Worm (Caenorhabditis elegans): ENCODE results near the gene slcf-1.

slcf-1 gene

ce11 chrX:10542313-10543048 lies 13.4 kb downstream of the slcf-1 start, which contains the start of the genes F59F5.3 and F59F5.4:
Gene F59F5.3, minus strand, starts transcription at chrX:10542413.
Gene F59F5.4, plus strand, starts transcription at chrX:10542998.
- TF ChIP-seq fos-1 (tag; optimal IDR thresholded peaks at IDR 0.05) (peak; percentile 24), ztf-11 (tag; optimal IDR thresholded peaks at IDR 0.05) (no peak)

ce11 chrX:10545716-10546115 lies 16.6 kb downstream of the slcf-1 start, which contains the start of gene F59F5.5:
Gene F59F5.5, plus strand, starts transcription at chrX:10546016.
- no peak for TF ChIP-seq unc-62 (GFP tag; optimal IDR thresholded peaks at IDR 0.05)
- no peak for TF ChIP-seq nhr-129 (tag; optimal IDR thresholded peaks at IDR 0.05)
- TF ChIP-seq ztf-11 (tag; optimal IDR thresholded peaks at IDR 0.05), result no peak
- TF ChIP-seq blmp-1 (tag; optimal IDR thresholded peaks at IDR 0.05; ENCODE audit: insufficient read depth), result no peak
- no peak for TF ChIP-seq lin-11 (tag; optimal IDR thresholded peaks at IDR 0.05)
- no peak for TF ChIP-seq nhr-77 (tag; optimal IDR thresholded peaks at IDR 0.05)
- TF ChIP-seq R02D3.7 (tag; optimal IDR thresholded peaks at IDR 0.05), result no peak
- no peak for TF ChIP-seq mab-5 (tag; optimal IDR thresholded peaks at IDR 0.05)
- no peak for TF ChIP-seq ZK546.5 (tag; optimal IDR thresholded peaks at IDR 0.05)
- TF ChIP-seq ama-1 (optimal IDR thresholded peaks at IDR 0.05), result no peak
- TF ChIP-seq unc-55 (GFP tag; optimal IDR thresholded peaks at IDR 0.05), result no peak
- no peak for TF ChIP-seq nhr-6 (tag; optimal IDR thresholded peaks at IDR 0.05)
- no peak for TF ChIP-seq lin-13 (GFP tag; optimal IDR thresholded peaks at IDR 0.05)
- no peak for TF ChIP-seq skn-1 (tag; optimal IDR thresholded peaks at IDR 0.05)
- TF ChIP-seq nhr-10 (tag; optimal IDR thresholded peaks at IDR 0.05), result no peak
- no peak for TF ChIP-seq elt-1 (tag; optimal IDR thresholded peaks at IDR 0.05)
- no peak for TF ChIP-seq mdl-1 (tag; optimal IDR thresholded peaks at IDR 0.05)

- TF ChIP-seq ztf-1 (GFP tag; conservative IDR thresholded peaks at IDR 0.05) (no peak), ceh-82 (tag; optimal IDR thresholded peaks at IDR 0.05) (no peak), sma-3 (GFP tag; optimal IDR thresholded peaks at IDR 0.05) (no peak), nhr-10 (tag; optimal IDR thresholded peaks at IDR 0.05) (no peak)
Observed at ce11 chrX:10553048-10553447, 24.0 kb downstream of the slcf-1 start.

- TF ChIP-seq F13H6.1 (tag; optimal IDR thresholded peaks at IDR 0.05) (peak; percentile 96), lin-11 (tag; optimal IDR thresholded peaks at IDR 0.05) (peak; percentile 67), fos-1 (tag; optimal IDR thresholded peaks at IDR 0.05) (peak; percentile 65), skn-1 (tag; optimal IDR thresholded peaks at IDR 0.05) (no peak), gmeb-1 (tag; optimal IDR thresholded peaks at IDR 0.05) (no peak), R02D3.7 (tag; optimal IDR thresholded peaks at IDR 0.05) (no peak), lsy-2 (tag; optimal IDR thresholded peaks at IDR 0.05) (peak; percentile 56 to 69), lin-39 (tag; optimal IDR thresholded peaks at IDR 0.05) (peak; percentile 81), elt-3 (tag; optimal IDR thresholded peaks at IDR 0.05) (no peak), sma-9 (GFP tag; optimal IDR thresholded peaks at IDR 0.05) (peak; percentile 54), sma-9 (tag; optimal IDR thresholded peaks at IDR 0.05) (no peak), unc-39 (tag; optimal IDR thresholded peaks at IDR 0.05) (no peak), unc-62 (GFP tag; optimal IDR thresholded peaks at IDR 0.05) (no peak), aly-2 (tag; optimal IDR thresholded peaks at IDR 0.05) (no peak), sem-4 (tag; optimal IDR thresholded peaks at IDR 0.05) (peak; percentile 89), nhr-10 (tag; optimal IDR thresholded peaks at IDR 0.05) (no peak), C34F6.9 (tag; optimal IDR thresholded peaks at IDR 0.05) (peak; percentile 80), nhr-21 (tag; optimal IDR thresholded peaks at IDR 0.05) (peak; percentile 46), ama-1 (optimal IDR thresholded peaks at IDR 0.05) (no peak), lin-13 (GFP tag; optimal IDR thresholded peaks at IDR 0.05) (peak; percentile 55), nhr-237 (tag; optimal IDR thresholded peaks at IDR 0.05) (no peak), crh-2 (tag; optimal IDR thresholded peaks at IDR 0.05) (peak; percentile 74), alr-1 (tag; optimal IDR thresholded peaks at IDR 0.05) (peak; percentile 98), egl-27 (tag; optimal IDR thresholded peaks at IDR 0.05) (peak; percentile 65), zag-1 (tag; optimal IDR thresholded peaks at IDR 0.05) (peak; percentile 83), nhr-12 (tag; optimal IDR thresholded peaks at IDR 0.05) (no peak), snpc-4 (tag; optimal IDR thresholded peaks at IDR 0.05) (peak; percentile 51), mdl-1 (tag; optimal IDR thresholded peaks at IDR 0.05) (peak; percentile 40 to 75), Y55F3AM.14 (GFP tag; optimal IDR thresholded peaks at IDR 0.05) (peak; percentile 76), ZK546.5 (tag; optimal IDR thresholded peaks at IDR 0.05) (no peak), ceh-82 (tag; optimal IDR thresholded peaks at IDR 0.05) (peak; percentile 8), nhr-129 (tag; optimal IDR thresholded peaks at IDR 0.05) (peak; percentile 93), peb-1 (tag; optimal IDR thresholded peaks at IDR 0.05) (no peak), ztf-11 (tag; optimal IDR thresholded peaks at IDR 0.05) (no peak), elt-1 (tag; optimal IDR thresholded peaks at IDR 0.05) (no peak), ztf-1 (GFP tag; conservative IDR thresholded peaks at IDR 0.05) (no peak), nhr-23 (tag; optimal IDR thresholded peaks at IDR 0.05) (no peak)
Observed at ce11 chrX:10555189-10555964, 26.3 kb downstream of the slcf-1 start, which contains the start of gene syd-2. Gene syd-2, minus strand, starts transcription at chrX:10555239.
